Worm (Caenorhabditis elegans): ENCODE measurements around the gene F47B8.4.

DNA sequence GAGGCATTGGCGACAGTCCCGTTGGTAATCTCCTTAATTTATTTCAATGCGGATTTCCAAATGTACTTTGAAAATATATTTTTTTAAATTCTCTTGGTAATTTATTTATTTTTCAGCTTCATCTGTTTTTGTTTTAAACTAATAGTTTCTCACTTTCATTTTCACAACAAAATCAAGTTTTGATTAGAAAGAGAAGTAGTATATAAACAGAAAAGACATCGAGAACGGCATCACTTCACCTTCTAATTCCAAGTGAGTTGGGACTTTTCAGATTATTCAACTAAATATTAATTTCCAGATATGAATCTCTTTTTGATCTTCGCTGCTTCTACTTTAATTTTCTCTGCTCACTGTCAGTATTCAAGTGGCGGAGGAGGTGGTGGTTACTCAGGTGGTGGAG, 4.2 kb downstream of the F47B8.4 start, which contains the start of gene F47B8.14:
- TF ChIP-seq ztf-23 (GFP tag; IDR thresholded peaks at IDR 0.05) (no peak), ref-1 (GFP tag; conservative IDR thresholded peaks at IDR 0.05) (no peak), ztf-29 (GFP tag; IDR thresholded peaks at IDR 0.05) (no peak), flt-1 (GFP tag; IDR thresholded peaks at IDR 0.05) (no peak), med-1 (GFP tag; optimal IDR thresholded peaks at IDR 0.05; ENCODE audit: insufficient read depth) (no peak), T22C8.4 (GFP tag; IDR thresholded peaks at IDR 0.05) (no peak), tab-1 (GFP tag; IDR thresholded peaks at IDR 0.05) (no peak), klf-2 (GFP tag; conservative IDR thresholded peaks at IDR 0.05) (no peak)

All from whole organism, midembryonic.